Worm (Caenorhabditis elegans) whole organism, L4 larva: ENCODE measurements around the gene ZK354.6.

Source experiments
- F49E8.2 ChIP-seq: sonication (generic microtip); optimal IDR thresholded peaks from 2 replicates; lab custom pipeline; 2016; ENCODE audit warnings: missing compliant biosample characterization, mild to moderate bottlenecking, missing genetic modification characterization, borderline replicate concordance
- T20F7.1 ChIP-seq: fragments of 200-800 bp; sonication (Bioruptor generic); optimal IDR thresholded peaks from 2 replicates; lab custom pipeline; 2018; ENCODE audit warnings: mild to moderate bottlenecking, missing genetic modification characterization, missing compliant biosample characterization
- Y48G9A.11 ChIP-seq: fragments of 200-800 bp; sonication (Bioruptor generic); IDR thresholded peaks from 2 replicates; pipeline ENCODE4 v1.3.6; 2022; ENCODE audit warnings: missing genetic modification reagents, missing genetic modification characterization, missing compliant biosample characterization
- Y75B8A.6 ChIP-seq: fragments of 200-800 bp; sonication (Bioruptor generic); IDR thresholded peaks from 2 replicates; pipeline ENCODE4 v1.3.6; 2022; ENCODE audit warnings: missing genetic modification reagents, missing genetic modification characterization, missing compliant biosample characterization
- ZK546.5 ChIP-seq, 2 experiments: sonication (generic microtip); optimal IDR thresholded peaks; 2 replicates each; lab custom pipeline; 2017; ENCODE audit warnings: missing biosample characterization in 2 of 2, missing genetic modification characterization in 2 of 2
- aha-1 ChIP-seq: fragments of 150-350 bp; peaks from one replicate; lab custom pipeline; 2014; ENCODE audit warnings: missing biosample characterization, missing genetic modification characterization
- attf-4 ChIP-seq: sonication (generic microtip); optimal IDR thresholded peaks from 3 replicates; lab custom pipeline; 2017; ENCODE audit warnings: missing biosample characterization, missing genetic modification characterization
- ceh-20 ChIP-seq: fragments of 200-800 bp; sonication (Bioruptor generic); IDR thresholded peaks from 2 replicates; pipeline ENCODE4 v1.3.6; 2022; ENCODE audit warnings: missing genetic modification reagents, missing genetic modification characterization, missing compliant biosample characterization
- ceh-82 ChIP-seq: sonication (generic microtip); optimal IDR thresholded peaks from 2 replicates; lab custom pipeline; 2017; ENCODE audit warnings: missing biosample characterization, missing genetic modification characterization
- dmd-8 ChIP-seq: fragments of 200-800 bp; sonication (Bioruptor generic); IDR thresholded peaks from 2 replicates; pipeline ENCODE4 v1.3.6; 2022; ENCODE audit warnings: missing genetic modification characterization, missing compliant biosample characterization
- dpl-1 ChIP-seq: fragments of 150-350 bp; optimal IDR thresholded peaks from 2 replicates; lab custom pipeline; 2014; ENCODE audit warnings: missing biosample characterization, missing genetic modification reagents, missing genetic modification characterization
- dve-1 ChIP-seq: sonication (generic microtip); optimal IDR thresholded peaks from 2 replicates; lab custom pipeline; 2017; ENCODE audit warnings: antibody characterized with exemption, mild to moderate bottlenecking, missing genetic modification characterization, missing compliant biosample characterization; ENCODE audit not compliant: insufficient read depth
- egl-27 ChIP-seq: sonication (generic microtip); optimal IDR thresholded peaks from 3 replicates; lab custom pipeline; 2017; ENCODE audit warnings: missing biosample characterization, missing genetic modification reagents, missing genetic modification characterization
- gei-8 ChIP-seq: fragments of 200-800 bp; sonication (Bioruptor generic); optimal IDR thresholded peaks from 2 replicates; lab custom pipeline; 2018; ENCODE audit warnings: mild to moderate bottlenecking, missing genetic modification characterization, missing compliant biosample characterization
- hif-1 ChIP-seq, 2 experiments: sonication (generic microtip); optimal IDR thresholded peaks; 2 replicates each; lab custom pipeline; 2016 to 2017; ENCODE audit warnings: missing compliant biosample characterization in 2 of 2, missing genetic modification characterization in 2 of 2, missing genetic modification reagents in 2 of 2, missing genotype in 2 of 2, mild to moderate bottlenecking in 1 of 2
- hlh-30 ChIP-seq: sonication (generic microtip); optimal IDR thresholded peaks from 2 replicates; lab custom pipeline; 2017; ENCODE audit warnings: antibody characterized with exemption, mild to moderate bottlenecking, missing genetic modification characterization, missing compliant biosample characterization; ENCODE audit not compliant: insufficient read depth
- hmg-1.1 ChIP-seq: fragments of 200-800 bp; sonication (Bioruptor generic); IDR thresholded peaks from 2 replicates; pipeline ENCODE4 v1.3.6; 2022; ENCODE audit warnings: missing genetic modification reagents, missing genetic modification characterization, missing compliant biosample characterization
- lin-1 ChIP-seq: fragments of 200-800 bp; sonication (Bioruptor generic); IDR thresholded peaks from 2 replicates; pipeline ENCODE4 v1.3.6; 2022; ENCODE audit warnings: missing genetic modification reagents, missing genetic modification characterization, missing compliant biosample characterization
- lir-3 ChIP-seq: sonication (generic microtip); optimal IDR thresholded peaks from 2 replicates; lab custom pipeline; 2016; ENCODE audit warnings: mild to moderate bottlenecking, missing genetic modification characterization, missing compliant biosample characterization
- mdt-29 ChIP-seq: fragments of 200-800 bp; sonication (Bioruptor generic); IDR thresholded peaks from 2 replicates; pipeline ENCODE4 v1.3.6; 2022; ENCODE audit warnings: missing genetic modification reagents, missing genetic modification characterization, missing compliant biosample characterization
- mep-1 ChIP-seq: fragments of 150-350 bp; sonication (generic microtip); optimal IDR thresholded peaks from 3 replicates; lab custom pipeline; 2014; ENCODE audit warnings: missing biosample characterization, missing genetic modification characterization
- mes-2 ChIP-seq: sonication (generic microtip); optimal IDR thresholded peaks from 2 replicates; lab custom pipeline; 2016; ENCODE audit warnings: missing genotype, mild to moderate bottlenecking, missing genetic modification characterization, missing compliant biosample characterization; ENCODE audit not compliant: poor library complexity, severe bottlenecking
- mxl-3 ChIP-seq: fragments of 200-800 bp; sonication (Bioruptor generic); optimal IDR thresholded peaks from 2 replicates; lab custom pipeline; 2018; ENCODE audit warnings: mild to moderate bottlenecking, missing genetic modification characterization, missing compliant biosample characterization
- nhr-10 ChIP-seq: fragments of 150-350 bp; optimal IDR thresholded peaks from 2 replicates; lab custom pipeline; 2014; ENCODE audit warnings: missing biosample characterization, missing genetic modification characterization
- nhr-25 ChIP-seq: sonication (generic microtip); optimal IDR thresholded peaks from 2 replicates; lab custom pipeline; 2017; ENCODE audit warnings: missing genetic modification characterization, mild to moderate bottlenecking, missing compliant biosample characterization, antibody characterized with exemption, moderate library complexity, borderline replicate concordance; ENCODE audit not compliant: insufficient read depth
- nhr-6 ChIP-seq: fragments of 150-350 bp; optimal IDR thresholded peaks from 2 replicates; lab custom pipeline; 2014; ENCODE audit warnings: missing biosample characterization, missing genetic modification characterization
- pha-4 ChIP-seq, 2 experiments: fragments of 150-350 bp in 1 of 2; fragments of 200-800 bp in 1 of 2; sonication (Bioruptor generic) in 1 of 2; IDR thresholded peaks in 1 of 2; optimal IDR thresholded peaks in 1 of 2; 2 replicates each; pipeline versions ENCODE4 v1.3.6 to Lab custom; 2014 to 2022; ENCODE audit warnings: missing genetic modification characterization in 2 of 2, missing genetic modification reagents in 2 of 2, missing biosample characterization in 1 of 2, missing compliant biosample characterization in 1 of 2
- php-3 ChIP-seq: fragments of 200-800 bp; sonication (Bioruptor generic); IDR thresholded peaks from 2 replicates; pipeline ENCODE4 v1.3.6; 2022; ENCODE audit warnings: missing genetic modification reagents, missing genetic modification characterization, missing compliant biosample characterization
- set-16 ChIP-seq: fragments of 200-800 bp; sonication (Bioruptor generic); IDR thresholded peaks from 2 replicates; pipeline ENCODE4 v1.3.6; 2022; ENCODE audit warnings: missing genetic modification reagents, missing genetic modification characterization, missing compliant biosample characterization
- snpc-4 ChIP-seq: fragments of 150-350 bp; optimal IDR thresholded peaks from 2 replicates; lab custom pipeline; 2014; ENCODE audit warnings: missing biosample characterization, missing genetic modification characterization
- unc-62 ChIP-seq, 3 experiments: fragments of 150-350 bp in 1 of 3; sonication (generic microtip); optimal IDR thresholded peaks in 2 of 3; peaks in 1 of 3; 1 replicate in 1 of 3; 2 replicates in 2 of 3; lab custom pipeline; 2014 to 2017; ENCODE audit warnings: missing biosample characterization in 3 of 3, missing genetic modification characterization in 3 of 3, missing genetic modification reagents in 3 of 3, missing genotype in 1 of 3
- vab-7 ChIP-seq: fragments of 200-800 bp; sonication (Bioruptor generic); IDR thresholded peaks from 2 replicates; pipeline ENCODE4 v1.3.6; 2022; ENCODE audit warnings: missing genetic modification reagents, missing genetic modification characterization, missing compliant biosample characterization
- ztf-11 ChIP-seq: fragments of 150-350 bp; optimal IDR thresholded peaks from 2 replicates; lab custom pipeline; 2014; ENCODE audit warnings: missing biosample characterization, missing genetic modification characterization

ZK354.6 gene

DNA sequence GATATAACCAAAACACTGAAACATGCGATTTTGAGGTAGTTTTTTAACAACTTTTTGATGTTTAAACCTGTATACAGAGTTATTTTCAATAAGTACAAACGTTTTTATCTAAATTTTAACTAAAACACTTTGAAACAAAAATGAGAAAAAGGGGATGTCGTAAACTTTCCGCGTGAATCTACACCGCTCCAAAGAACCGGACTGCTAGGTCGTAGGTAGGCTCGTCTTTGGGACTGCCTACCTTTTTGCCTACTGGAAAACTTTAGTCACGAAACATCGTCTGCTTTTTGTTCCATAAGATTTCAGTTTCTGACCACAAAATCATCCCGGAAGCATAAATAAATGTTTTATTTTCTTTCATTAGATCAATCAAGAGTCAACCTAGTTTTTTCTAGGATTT is 6.1 kb downstream of the ZK354.6 start:
- no peak for TF ChIP-seq hlh-30
- TF ChIP-seq hmg-1.1 (GFP tag; lab: Robert Waterston, UW), result no peak
- no peak for TF ChIP-seq mdt-29 (GFP tag; lab: Robert Waterston, UW)
- no peak for TF ChIP-seq ZK546.5 (tag; optimal IDR thresholded peaks at IDR 0.05; lab: Kevin White, UChicago)
- no peak for TF ChIP-seq dpl-1 (GFP tag; lab: Kevin White, UChicago)
- TF ChIP-seq vab-7 (GFP tag; lab: Robert Waterston, UW), result no peak
- no peak for TF ChIP-seq mes-2
- TF ChIP-seq unc-62 (GFP tag; optimal IDR thresholded peaks at IDR 0.05 in 1 of 2; lab: Kevin White, UChicago), result peak in 1 of 2 experiments; percentile 90
- no peak for TF ChIP-seq unc-62 (tag; optimal IDR thresholded peaks at IDR 0.05; lab: Kevin White, UChicago)
- peak; percentile 56 for TF ChIP-seq aha-1 (tag; lab: Kevin White, UChicago)
- TF ChIP-seq lir-3 (tag; lab: Kevin White, UChicago), result no peak
- no peak for TF ChIP-seq mep-1 (tag; lab: Kevin White, UChicago)
- no peak for TF ChIP-seq nhr-10 (tag; lab: Kevin White, UChicago)

DNA sequence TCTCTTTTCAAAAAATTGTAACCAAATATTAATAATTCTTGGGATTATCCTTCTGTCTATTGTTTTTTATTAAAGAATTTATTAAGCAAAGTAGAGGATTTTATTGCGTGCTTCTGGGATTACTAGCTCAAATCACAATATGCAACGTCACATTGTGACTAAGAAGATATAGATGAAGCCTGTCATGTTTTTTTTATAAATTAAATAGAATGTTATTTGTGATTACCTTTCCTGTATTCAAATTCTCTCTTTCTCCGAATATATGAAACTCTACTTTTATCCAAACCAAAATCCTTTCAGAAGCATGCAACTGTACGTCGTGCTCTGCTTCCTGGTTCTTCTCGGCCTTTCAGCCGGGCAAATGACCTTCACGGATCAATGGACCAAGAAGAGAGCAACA is 6.8 kb downstream of the ZK354.6 start, which contains the start of gene nlp-47:
TSS of gene nlp-47 (plus strand) at position 301 of the 400 bp plus-strand sequence.
- no peak for TF ChIP-seq ceh-82
- TF ChIP-seq, all 104 proteins: peak for 0

DNA sequence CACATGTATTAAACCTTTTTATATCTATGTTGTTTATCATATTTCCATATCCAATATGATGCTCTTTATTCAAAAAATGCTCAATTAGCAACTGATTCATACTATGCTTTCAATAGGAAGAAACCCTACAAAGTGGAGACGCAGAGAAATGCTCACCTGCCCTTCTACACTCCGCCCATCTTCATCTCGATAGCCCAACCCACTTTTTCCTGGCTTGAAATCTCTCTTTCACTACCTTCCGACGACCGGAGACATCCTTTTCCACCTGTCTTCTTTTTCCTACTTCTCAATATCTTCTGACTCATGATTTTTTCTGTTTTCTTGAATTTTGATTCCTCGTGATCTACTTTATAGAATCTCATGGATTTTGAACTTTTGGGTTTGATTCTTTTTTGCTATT is 8.4 kb downstream of the ZK354.6 start:
- TF ChIP-seq snpc-4 (no peak), gei-8 (GFP tag; lab: Kevin White, UChicago) (no peak), set-16 (GFP tag; lab: Robert Waterston, UW) (no peak), Y75B8A.6 (GFP tag; lab: Robert Waterston, UW) (no peak), hif-1 (tag; optimal IDR thresholded peaks at IDR 0.05; lab: Kevin White, UChicago) (no peak), dmd-8 (no peak), egl-27 (tag; lab: Kevin White, UChicago) (no peak), php-3 (GFP tag; lab: Robert Waterston, UW) (no peak), nhr-6 (tag; lab: Kevin White, UChicago) (no peak)

DNA sequence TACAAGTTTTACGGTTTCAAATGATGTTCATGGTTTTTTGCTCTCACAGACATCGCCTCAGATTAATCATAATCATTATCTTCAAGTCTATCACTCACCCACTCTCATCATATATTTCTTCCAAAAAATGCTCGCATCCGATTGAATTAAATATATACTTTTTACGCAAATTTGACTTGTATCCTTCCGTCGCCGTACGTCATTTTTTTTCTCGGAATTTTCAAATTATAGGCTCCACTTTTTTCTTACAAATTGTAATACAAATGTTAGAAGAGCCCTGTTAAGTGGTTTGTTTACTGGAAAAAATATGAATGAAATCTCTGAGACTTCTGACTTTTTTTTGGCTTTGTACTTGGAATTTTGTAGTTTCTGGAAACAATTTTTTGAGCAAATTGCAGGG is 10.1 kb downstream of the ZK354.6 start:
- no peak for TF ChIP-seq dve-1
- no peak for TF ChIP-seq attf-4
- no peak for TF ChIP-seq pha-4 (GFP tag; IDR thresholded peaks at IDR 0.05; lab: Robert Waterston, UW)
- TF ChIP-seq pha-4 (tag; optimal IDR thresholded peaks at IDR 0.05; lab: Kevin White, UChicago), result no peak
- no peak for TF ChIP-seq ztf-11 (tag; lab: Kevin White, UChicago)
- no peak for TF ChIP-seq mdt-29 (GFP tag; lab: Robert Waterston, UW)
- no peak for TF ChIP-seq ceh-82
- TF ChIP-seq nhr-25 (tag; lab: Kevin White, UChicago), result no peak
- TF ChIP-seq mxl-3 (GFP tag; lab: Kevin White, UChicago), result no peak
- no peak for TF ChIP-seq unc-62 (GFP tag; optimal IDR thresholded peaks at IDR 0.05 in 1 of 2; lab: Kevin White, UChicago)
- TF ChIP-seq unc-62 (tag; optimal IDR thresholded peaks at IDR 0.05; lab: Kevin White, UChicago), result no peak
- TF ChIP-seq, all 104 proteins: peak for 0

DNA sequence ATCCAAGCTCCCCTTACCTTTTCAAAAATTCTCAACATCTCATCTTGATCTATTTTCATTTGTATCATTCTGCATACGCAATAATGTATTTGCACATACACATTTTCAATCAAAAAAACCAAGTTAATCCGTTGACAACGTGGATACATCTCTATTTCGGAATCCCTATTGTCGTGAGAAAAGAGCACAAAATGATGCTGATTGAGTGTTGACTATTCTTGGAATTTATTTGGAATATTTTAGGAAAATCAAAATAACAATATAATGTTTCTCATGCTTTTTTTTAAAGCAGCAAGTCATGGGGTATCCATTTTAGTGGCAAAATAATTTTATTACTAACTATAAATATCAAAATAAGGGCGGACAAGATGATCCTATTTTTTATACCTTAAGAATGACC is 15.9 kb downstream of the ZK354.6 start:
- TF ChIP-seq F49E8.2 (tag; lab: Kevin White, UChicago) (no peak), ceh-20 (GFP tag; lab: Robert Waterston, UW) (no peak), Y48G9A.11 (GFP tag; lab: Robert Waterston, UW) (no peak), lin-1 (GFP tag; lab: Robert Waterston, UW) (no peak), T20F7.1 (no peak)
